Worm (Caenorhabditis elegans) whole organism, midembryonic: ENCODE data around the gene T22C8.3.

Experiments used
- cog-1 ChIP-seq: sonication (generic microtip); optimal IDR thresholded peaks from 2 replicates; lab custom pipeline; 2016; ENCODE audit warnings: missing genetic modification characterization, missing compliant biosample characterization
- ztf-29 ChIP-seq: fragments of 200-800 bp; sonication (Bioruptor generic); IDR thresholded peaks from 2 replicates; pipeline ENCODE4 v1.3.6; 2022; ENCODE audit warnings: missing genetic modification reagents, missing genetic modification characterization, missing compliant biosample characterization

- TF ChIP-seq cog-1 (no peak), ztf-29 (GFP tag; lab: Robert Waterston, UW) (no peak)
Measured at ce11 chrII:8575184-8575583, 46.6 kb downstream of the T22C8.3 start, which contains the start of gene puf-5.
